Fruit fly (Drosophila melanogaster) whole organism, embryonic: ENCODE results near the gene SCCRO.

Source experiments
- ATbp ChIP-seq: fragments of 200-800 bp; sonication (Bioruptor generic); optimal IDR thresholded peaks from 2 replicates; lab custom pipeline; 2017; ENCODE audit warnings: missing biosample characterization, mild to moderate bottlenecking, missing genetic modification characterization, missing genetic modification reagents
- Asciz ChIP-seq: fragments of 200-800 bp; sonication (Bioruptor generic); optimal IDR thresholded peaks from 2 replicates; lab custom pipeline; 2017; ENCODE audit warnings: missing biosample characterization, mild to moderate bottlenecking, missing genetic modification characterization, missing genetic modification reagents
- Bdp1 ChIP-seq: fragments of 200-800 bp; sonication (Bioruptor generic); optimal IDR thresholded peaks from 3 replicates; lab custom pipeline; 2016; ENCODE audit warnings: missing biosample characterization, missing genetic modification characterization
- CG10431 ChIP-seq: fragments of 200-800 bp; sonication (Bioruptor generic); optimal IDR thresholded peaks from 3 replicates; lab custom pipeline; 2018; ENCODE audit warnings: missing biosample characterization, mild to moderate bottlenecking, missing genetic modification characterization
- CG12942 ChIP-seq: fragments of 200-800 bp; sonication (Bioruptor generic); optimal IDR thresholded peaks from 3 replicates; lab custom pipeline; 2016; ENCODE audit warnings: missing biosample characterization, missing genetic modification characterization
- CG15696 ChIP-seq: fragments of 200-800 bp; sonication (Bioruptor generic); optimal IDR thresholded peaks from 2 replicates; lab custom pipeline; 2019; ENCODE audit warnings: missing biosample characterization, mild to moderate bottlenecking, missing genetic modification characterization, moderate library complexity
- CG16779 ChIP-seq: fragments of 200-800 bp; sonication (Bioruptor generic); IDR thresholded peaks from 2 replicates; pipeline ENCODE4 v1.3.6; 2022; ENCODE audit warnings: missing biosample characterization, missing genetic modification characterization
- CG17361 ChIP-seq: fragments of 200-800 bp; sonication (Bioruptor generic); IDR thresholded peaks from 3 replicates; pipeline ENCODE4 v1.3.6; 2022; ENCODE audit warnings: missing biosample characterization, missing genetic modification characterization
- CG18764 ChIP-seq: fragments of 200-800 bp; sonication (Bioruptor generic); optimal IDR thresholded peaks from 3 replicates; lab custom pipeline; 2016; ENCODE audit warnings: missing biosample characterization, missing genetic modification characterization
- CG31441 ChIP-seq: fragments of 200-800 bp; sonication (Bioruptor generic); IDR thresholded peaks from 2 replicates; pipeline ENCODE4 v1.3.6; 2022; ENCODE audit warnings: missing biosample characterization, missing genetic modification characterization
- CG32772 ChIP-seq: fragments of 200-800 bp; sonication (Bioruptor generic); IDR thresholded peaks from 2 replicates; pipeline ENCODE4 v1.3.6; 2022; ENCODE audit warnings: missing biosample characterization, missing genetic modification characterization
- CG3407 ChIP-seq: fragments of 200-800 bp; sonication (Bioruptor generic); optimal IDR thresholded peaks from 2 replicates; lab custom pipeline; 2018; ENCODE audit warnings: missing biosample characterization, mild to moderate bottlenecking, missing genetic modification characterization
- CG34224 ChIP-seq: fragments of 200-800 bp; sonication (Bioruptor generic); IDR thresholded peaks from 3 replicates; pipeline ENCODE4 v1.3.6; 2022; ENCODE audit warnings: missing biosample characterization, missing genetic modification characterization; ENCODE audit not compliant: partially characterized antibody
- CG34376 ChIP-seq: fragments of 200-800 bp; sonication (Bioruptor generic); optimal IDR thresholded peaks from 2 replicates; lab custom pipeline; 2018; ENCODE audit warnings: missing biosample characterization, mild to moderate bottlenecking, missing genetic modification characterization
- CG3995 ChIP-seq: fragments of 200-800 bp; sonication (Bioruptor generic); optimal IDR thresholded peaks from 3 replicates; lab custom pipeline; 2016; ENCODE audit warnings: missing biosample characterization, missing genetic modification characterization
- CG4282 ChIP-seq: fragments of 200-800 bp; sonication (Bioruptor generic); optimal IDR thresholded peaks from 2 replicates; lab custom pipeline; 2016; ENCODE audit warnings: missing biosample characterization, missing genetic modification characterization
- CG4424 ChIP-seq: fragments of 200-800 bp; sonication (Bioruptor generic); optimal IDR thresholded peaks from 3 replicates; lab custom pipeline; 2016; ENCODE audit warnings: missing biosample characterization, missing genetic modification characterization
- CG4820 ChIP-seq: fragments of 200-800 bp; sonication (Bioruptor generic); optimal IDR thresholded peaks from 3 replicates; lab custom pipeline; 2016; ENCODE audit warnings: missing biosample characterization, missing genetic modification characterization
- CG5245 ChIP-seq: fragments of 200-800 bp; sonication (Bioruptor generic); optimal IDR thresholded peaks from 3 replicates; lab custom pipeline; 2016; ENCODE audit warnings: missing biosample characterization, missing genetic modification characterization
- CG6683 ChIP-seq: fragments of 200-800 bp; sonication (Bioruptor generic); optimal IDR thresholded peaks from 2 replicates; lab custom pipeline; 2017; ENCODE audit warnings: missing biosample characterization, mild to moderate bottlenecking, missing genetic modification characterization, missing genetic modification reagents
- CG7839 ChIP-seq: fragments of 200-800 bp; sonication (Bioruptor generic); optimal IDR thresholded peaks from 3 replicates; lab custom pipeline; 2018; ENCODE audit warnings: missing biosample characterization, mild to moderate bottlenecking, missing genetic modification characterization, moderate library complexity
- CHES-1-like ChIP-seq: fragments of 200-800 bp; sonication (Bioruptor generic); optimal IDR thresholded peaks from 2 replicates; lab custom pipeline; 2016; ENCODE audit warnings: missing biosample characterization, missing genetic modification characterization
- Dip3 ChIP-seq: fragments of 200-800 bp; sonication (Bioruptor generic); optimal IDR thresholded peaks from 3 replicates; lab custom pipeline; 2016; ENCODE audit warnings: missing biosample characterization, missing genetic modification characterization
- Ets65A ChIP-seq: fragments of 200-800 bp; sonication (Bioruptor generic); peaks from one replicate; lab custom pipeline; 2016; ENCODE audit warnings: missing biosample characterization, missing genetic modification characterization
- GATAe ChIP-seq: fragments of 200-800 bp; sonication (Bioruptor generic); conservative IDR thresholded peaks from 2 replicates; pipeline ENCODE4 v1.3.6; 2022; ENCODE audit warnings: missing biosample characterization, missing genetic modification characterization
- HLH3B ChIP-seq: fragments of 200-800 bp; sonication (Bioruptor generic); IDR thresholded peaks from 2 replicates; pipeline ENCODE4 v1.3.6; 2022; ENCODE audit warnings: missing biosample characterization, missing genetic modification characterization
- HLH54F ChIP-seq: fragments of 200-800 bp; sonication (Bioruptor generic); optimal IDR thresholded peaks from 3 replicates; lab custom pipeline; 2016; ENCODE audit warnings: missing biosample characterization, missing genetic modification characterization
- Lpt ChIP-seq: fragments of >200 bp; optimal IDR thresholded peaks from 2 replicates; lab custom pipeline; 2018; ENCODE audit warnings: missing biosample characterization, missing genetic modification characterization
- Meics ChIP-seq: fragments of 200-800 bp; sonication (Bioruptor generic); optimal IDR thresholded peaks from 2 replicates; lab custom pipeline; 2017; ENCODE audit warnings: missing biosample characterization, mild to moderate bottlenecking, missing genetic modification characterization
- Rx ChIP-seq: fragments of 200-800 bp; sonication (Bioruptor generic); IDR thresholded peaks from 2 replicates; pipeline ENCODE4 v1.3.6; 2022; ENCODE audit warnings: missing biosample characterization, missing genetic modification characterization
- Usf ChIP-seq: fragments of 200-800 bp; sonication (Bioruptor generic); optimal IDR thresholded peaks from 2 replicates; lab custom pipeline; 2017; ENCODE audit warnings: missing genotype, missing biosample characterization, missing genetic modification characterization
- bowl ChIP-seq: fragments of 200-800 bp; sonication (Bioruptor generic); IDR thresholded peaks from 2 replicates; pipeline ENCODE4 v1.3.6; 2022; ENCODE audit warnings: missing biosample characterization, missing genetic modification characterization
- bsh ChIP-seq, 2 experiments: fragments of 200-800 bp; sonication (Bioruptor generic); optimal IDR thresholded peaks; 2 replicates each; lab custom pipeline; 2017 to 2018; ENCODE audit warnings: mild to moderate bottlenecking in 2 of 2, missing biosample characterization in 2 of 2, missing genetic modification characterization in 2 of 2, moderate library complexity in 1 of 2
- cg ChIP-seq: fragments of 200-800 bp; sonication (Bioruptor generic); optimal IDR thresholded peaks from 3 replicates; lab custom pipeline; 2019; ENCODE audit warnings: missing biosample characterization, mild to moderate bottlenecking, missing genetic modification characterization, moderate library complexity
- chinmo ChIP-seq: fragments of 200-800 bp; sonication (Bioruptor generic); IDR thresholded peaks from 4 replicates; pipeline ENCODE4 v1.3.6; 2022; ENCODE audit warnings: missing biosample characterization, missing genetic modification characterization; ENCODE audit not compliant: partially characterized antibody
- chn ChIP-seq: fragments of 200-800 bp; sonication (Bioruptor generic); optimal IDR thresholded peaks from 2 replicates; lab custom pipeline; 2016; ENCODE audit warnings: missing biosample characterization, missing genetic modification characterization
- dm ChIP-seq: fragments of 200-800 bp; sonication (Bioruptor generic); optimal IDR thresholded peaks from 3 replicates; lab custom pipeline; 2016; ENCODE audit warnings: missing biosample characterization, missing genetic modification characterization
- ham ChIP-seq: fragments of 200-800 bp; sonication (Bioruptor generic); IDR thresholded peaks from 2 replicates; pipeline ENCODE4 v1.3.6; 2022; ENCODE audit warnings: missing biosample characterization, missing genetic modification characterization
- knrl ChIP-seq: fragments of 200-800 bp; sonication (Bioruptor generic); IDR thresholded peaks from 3 replicates; pipeline ENCODE4 v1.3.6; 2022; ENCODE audit warnings: missing biosample characterization, missing genetic modification characterization; ENCODE audit not compliant: partially characterized antibody
- lbe ChIP-seq: fragments of 200-800 bp; sonication (Bioruptor generic); optimal IDR thresholded peaks from 2 replicates; lab custom pipeline; 2016; ENCODE audit warnings: missing biosample characterization, mild to moderate bottlenecking, missing genetic modification characterization
- mirr ChIP-seq: fragments of 200-800 bp; sonication (Bioruptor generic); optimal IDR thresholded peaks from 3 replicates; lab custom pipeline; 2018; ENCODE audit warnings: missing biosample characterization, mild to moderate bottlenecking, missing genetic modification characterization
- nom ChIP-seq: fragments of 200-800 bp; sonication (Bioruptor generic); optimal IDR thresholded peaks from 2 replicates; lab custom pipeline; 2017; ENCODE audit warnings: missing biosample characterization, missing genetic modification characterization, mild to moderate bottlenecking, moderate library complexity, missing genetic modification reagents
- onecut ChIP-seq: fragments of 200-800 bp; sonication (Bioruptor generic); IDR thresholded peaks from 2 replicates; pipeline ENCODE4 v1.3.6; 2022; ENCODE audit warnings: missing biosample characterization, missing genetic modification characterization
- otp ChIP-seq: fragments of 200-800 bp; sonication (Bioruptor generic); IDR thresholded peaks from 3 replicates; pipeline ENCODE4, ENCODE4 v1.3.6; 2022; ENCODE audit warnings: missing biosample characterization, missing genetic modification characterization
- row ChIP-seq: fragments of 200-800 bp; sonication (Bioruptor generic); IDR thresholded peaks from 3 replicates; pipeline ENCODE4 v1.3.6; 2022; ENCODE audit warnings: missing biosample characterization, missing genetic modification characterization
- schlank ChIP-seq: fragments of 200-800 bp; sonication (Bioruptor generic); optimal IDR thresholded peaks from 2 replicates; lab custom pipeline; 2018; ENCODE audit warnings: missing biosample characterization, mild to moderate bottlenecking, missing genetic modification characterization
- sd ChIP-seq: fragments of 200-800 bp; sonication (Bioruptor generic); optimal IDR thresholded peaks from 3 replicates; lab custom pipeline; 2018; ENCODE audit warnings: missing biosample characterization, mild to moderate bottlenecking, missing genetic modification characterization, moderate library complexity
- ssp ChIP-seq: fragments of 200-800 bp; sonication (Bioruptor generic); IDR thresholded peaks from 2 replicates; pipeline ENCODE4 v1.3.6; 2022; ENCODE audit warnings: missing biosample characterization, missing genetic modification characterization
- sug ChIP-seq: fragments of 200-800 bp; optimal IDR thresholded peaks from 2 replicates; lab custom pipeline; 2019; ENCODE audit warnings: missing biosample characterization, mild to moderate bottlenecking, missing genetic modification characterization, moderate library complexity
- wor ChIP-seq: fragments of 200-800 bp; sonication (Bioruptor generic); IDR thresholded peaks from 2 replicates; pipeline ENCODE4 v1.3.6; 2022; ENCODE audit warnings: missing biosample characterization, missing genetic modification characterization
- zen2 ChIP-seq: fragments of 200-800 bp; sonication (Bioruptor generic); IDR thresholded peaks from 3 replicates; pipeline ENCODE4 v1.3.6; 2022; ENCODE audit warnings: missing biosample characterization, missing genetic modification characterization; ENCODE audit not compliant: partially characterized antibody
- zf30C ChIP-seq: fragments of 200-800 bp; sonication (Bioruptor generic); optimal IDR thresholded peaks from 3 replicates; lab custom pipeline; 2018; ENCODE audit warnings: missing biosample characterization, mild to moderate bottlenecking, missing genetic modification characterization

The SCCRO gene

dm6 chr3L:15517508-15517907, 45.7 kb upstream of the SCCRO start (continued):
- TF ChIP-seq HLH3B (no peak), lbe (GFP tag; lab: Kevin White, UChicago) (no peak), CG3407 (GFP tag; lab: Kevin White, UChicago) (no peak), nom (GFP tag; lab: Kevin White, UChicago) (no peak), wor (GFP tag; lab: Robert Waterston, UW) (no peak), mirr (peak; percentile 12), Bdp1 (GFP tag; lab: Kevin White, UChicago) (no peak), onecut (no peak), Asciz (GFP tag; lab: Kevin White, UChicago) (no peak), CG4424 (GFP tag; lab: Kevin White, UChicago) (no peak), row (GFP tag; lab: Robert Waterston, UW) (peak; percentile 39; the same call in 2 of the 3 replicates), ssp (no peak), ham (GFP tag; lab: Robert Waterston, UW) (no peak), CG10431 (GFP tag; lab: Kevin White, UChicago) (no peak), GATAe (GFP tag; lab: Robert Waterston, UW) (peak; percentile 72), CHES-1-like (GFP tag; lab: Kevin White, UChicago) (no peak), Dip3 (no peak), CG17361 (no peak), dm (GFP tag; lab: Kevin White, UChicago) (no peak), CG34376 (peak; percentile 25), CG3995 (GFP tag; lab: Kevin White, UChicago) (no peak), CG12942 (GFP tag; lab: Kevin White, UChicago) (no peak), CG15696 (tag; lab: Kevin White, UChicago) (peak; percentile 12), bowl (GFP tag; lab: Robert Waterston, UW) (no peak), CG6683 (GFP tag; lab: Kevin White, UChicago) (no peak), cg (no peak), CG16779 (GFP tag; lab: Robert Waterston, UW) (no peak), otp (no peak), bsh (GFP tag; optimal IDR thresholded peaks at IDR 0.05; lab: Kevin White, UChicago) (no peak), Meics (no peak), sug (tag; lab: Kevin White, UChicago) (peak; percentile 9), HLH54F (GFP tag; lab: Kevin White, UChicago) (no peak), sd (tag; lab: Kevin White, UChicago) (peak; percentile 55), Usf (GFP tag; lab: Kevin White, UChicago) (no peak), CG5245 (GFP tag; lab: Kevin White, UChicago) (no peak), ATbp (GFP tag; lab: Kevin White, UChicago) (no peak), CG32772 (GFP tag; lab: Robert Waterston, UW) (no peak), CG4820 (no peak), CG31441 (GFP tag; lab: Robert Waterston, UW) (no peak), zen2 (GFP tag; lab: Robert Waterston, UW) (no peak), chn (no peak), chinmo (GFP tag; lab: Robert Waterston, UW) (no peak), CG34224 (no peak), Ets65A (GFP tag; lab: Kevin White, UChicago) (no peak), CG18764 (no peak), knrl (GFP tag; lab: Robert Waterston, UW) (no peak), CG7839 (tag; lab: Kevin White, UChicago) (no peak), zf30C (GFP tag; lab: Kevin White, UChicago) (peak; percentile 87), Rx (GFP tag; lab: Robert Waterston, UW) (no peak), CG4282 (GFP tag; lab: Kevin White, UChicago) (no peak), schlank (no peak), Lpt (no peak)
